Worm (Caenorhabditis elegans) whole organism, young adult: ENCODE data around the gene C48B4.13.

Experiments
- B0035.1 ChIP-seq: sonication (generic microtip); optimal IDR thresholded peaks from 2 replicates; lab custom pipeline; 2016; ENCODE audit warnings: missing genetic modification characterization, mild to moderate bottlenecking, missing compliant biosample characterization, missing genotype, missing genetic modification reagents
- F23B12.7 ChIP-seq: sonication (generic microtip); optimal IDR thresholded peaks from 2 replicates; lab custom pipeline; 2017; ENCODE audit warnings: missing genetic modification characterization, mild to moderate bottlenecking, missing compliant biosample characterization, antibody characterized with exemption, moderate library complexity; ENCODE audit not compliant: insufficient read depth
- F33H1.4 ChIP-seq: fragments of 200-800 bp; sonication (Bioruptor generic); IDR thresholded peaks from 2 replicates; pipeline ENCODE4 v1.3.6; 2022; ENCODE audit warnings: missing genetic modification reagents, missing genetic modification characterization, missing compliant biosample characterization
- F39B2.1 ChIP-seq: fragments of 200-800 bp; sonication (Bioruptor generic); IDR thresholded peaks from 2 replicates; pipeline ENCODE4 v1.3.6; 2022; ENCODE audit warnings: missing genetic modification reagents, missing genetic modification characterization, missing compliant biosample characterization
- F49E8.2 ChIP-seq: sonication (generic microtip); optimal IDR thresholded peaks from 3 replicates; lab custom pipeline; 2017; ENCODE audit warnings: missing genetic modification characterization, mild to moderate bottlenecking, missing compliant biosample characterization, antibody characterized with exemption, moderate library complexity; ENCODE audit not compliant: insufficient read depth
- F57A8.1 ChIP-seq: fragments of 200-800 bp; sonication (Bioruptor generic); optimal IDR thresholded peaks from 2 replicates; lab custom pipeline; 2018; ENCODE audit warnings: mild to moderate bottlenecking, missing genetic modification characterization, moderate library complexity, missing compliant biosample characterization
- T07F8.4 ChIP-seq: sonication (generic microtip); optimal IDR thresholded peaks from 2 replicates; lab custom pipeline; 2016; ENCODE audit warnings: mild to moderate bottlenecking, missing genetic modification characterization, moderate library complexity, missing compliant biosample characterization
- T26A5.8 ChIP-seq: sonication (generic microtip); optimal IDR thresholded peaks from 2 replicates; lab custom pipeline; 2016; ENCODE audit warnings: missing genetic modification characterization, missing compliant biosample characterization
- Y53F4B.3 ChIP-seq: fragments of 200-800 bp; sonication (Bioruptor generic); IDR thresholded peaks from 2 replicates; pipeline ENCODE4 v1.3.6; 2022; ENCODE audit warnings: missing genetic modification reagents, missing genetic modification characterization, missing compliant biosample characterization
- Y53G8AR.9 ChIP-seq: fragments of 200-800 bp; sonication (Bioruptor generic); conservative IDR thresholded peaks from 2 replicates; pipeline ENCODE4 v1.3.6; 2022; ENCODE audit warnings: missing genetic modification reagents, missing genetic modification characterization, missing compliant biosample characterization
- akir-1 ChIP-seq: fragments of 200-800 bp; sonication (Bioruptor generic); optimal IDR thresholded peaks from 2 replicates; lab custom pipeline; 2018; ENCODE audit warnings: mild to moderate bottlenecking, missing genetic modification characterization, moderate library complexity, missing compliant biosample characterization
- atf-7 ChIP-seq: sonication (generic microtip); optimal IDR thresholded peaks from 2 replicates; lab custom pipeline; 2017; ENCODE audit warnings: mild to moderate bottlenecking, missing genetic modification characterization, missing compliant biosample characterization
- ceh-58 ChIP-seq: fragments of 200-800 bp; sonication (Bioruptor generic); IDR thresholded peaks from 2 replicates; pipeline ENCODE4 v1.3.6; 2022; ENCODE audit warnings: missing genetic modification characterization, missing compliant biosample characterization
- die-1 ChIP-seq: sonication (generic microtip); optimal IDR thresholded peaks from 2 replicates; lab custom pipeline; 2016; ENCODE audit warnings: missing genotype, mild to moderate bottlenecking, missing genetic modification characterization, missing compliant biosample characterization
- dox-1 ChIP-seq: fragments of 200-800 bp; sonication (Bioruptor generic); IDR thresholded peaks from 2 replicates; pipeline ENCODE4 v1.3.6; 2022; ENCODE audit warnings: missing genetic modification reagents, missing genetic modification characterization, missing compliant biosample characterization
- efl-1 ChIP-seq: fragments of 150-350 bp; optimal IDR thresholded peaks from 2 replicates; lab custom pipeline; 2014; ENCODE audit warnings: missing biosample characterization, missing genetic modification reagents, missing genetic modification characterization
- egl-44 ChIP-seq: fragments of 200-800 bp; sonication (Bioruptor generic); IDR thresholded peaks from 2 replicates; pipeline ENCODE4 v1.3.6; 2022; ENCODE audit warnings: missing genetic modification reagents, missing genetic modification characterization, missing compliant biosample characterization
- egrh-3 ChIP-seq: fragments of 200-800 bp; sonication (Bioruptor generic); IDR thresholded peaks from 2 replicates; pipeline ENCODE4 v1.3.6; 2022; ENCODE audit warnings: missing genetic modification reagents, missing genetic modification characterization, missing compliant biosample characterization
- ets-4 ChIP-seq: fragments of 200-800 bp; sonication (Bioruptor generic); optimal IDR thresholded peaks from 2 replicates; lab custom pipeline; 2018; ENCODE audit warnings: mild to moderate bottlenecking, missing genetic modification characterization, missing compliant biosample characterization
- him-1 ChIP-seq: sonication (generic microtip); optimal IDR thresholded peaks from 2 replicates; lab custom pipeline; 2016; ENCODE audit warnings: missing genotype, missing genetic modification reagents, missing genetic modification characterization, missing compliant biosample characterization
- lag-1 ChIP-seq: fragments of 200-800 bp; sonication (Bioruptor generic); IDR thresholded peaks from 2 replicates; pipeline ENCODE4 v1.3.6; 2022; ENCODE audit warnings: missing genetic modification reagents, missing genetic modification characterization, missing compliant biosample characterization
- lin-26 ChIP-seq: fragments of 200-800 bp; sonication (Bioruptor generic); IDR thresholded peaks from 2 replicates; pipeline ENCODE4 v1.3.6; 2022; ENCODE audit warnings: missing genetic modification reagents, missing genetic modification characterization, missing compliant biosample characterization
- lsl-1 ChIP-seq: fragments of 200-800 bp; sonication (Bioruptor generic); optimal IDR thresholded peaks from 2 replicates; lab custom pipeline; 2018; ENCODE audit warnings: mild to moderate bottlenecking, missing genetic modification characterization, moderate library complexity, missing compliant biosample characterization
- madf-3 ChIP-seq: fragments of 200-800 bp; sonication (Bioruptor generic); IDR thresholded peaks from 2 replicates; pipeline ENCODE4 v1.3.6; 2022; ENCODE audit warnings: missing genetic modification reagents, missing genetic modification characterization, missing compliant biosample characterization
- madf-6 ChIP-seq: fragments of 200-800 bp; sonication (Bioruptor generic); IDR thresholded peaks from 2 replicates; pipeline ENCODE4 v1.3.6; 2022; ENCODE audit warnings: missing genetic modification reagents, missing genetic modification characterization, missing compliant biosample characterization
- madf-8 ChIP-seq: fragments of 200-800 bp; sonication (Bioruptor generic); conservative IDR thresholded peaks from 2 replicates; pipeline ENCODE4 v1.3.6; 2022; ENCODE audit warnings: missing genetic modification reagents, missing genetic modification characterization, missing compliant biosample characterization
- mcd-1 ChIP-seq: fragments of 200-800 bp; sonication (Bioruptor generic); IDR thresholded peaks from 2 replicates; pipeline ENCODE4 v1.3.6; 2022; ENCODE audit warnings: missing genetic modification reagents, missing genetic modification characterization, missing compliant biosample characterization
- mel-28 ChIP-seq: sonication (generic microtip); optimal IDR thresholded peaks from 2 replicates; lab custom pipeline; 2016; ENCODE audit warnings: borderline replicate concordance, mild to moderate bottlenecking, missing genetic modification characterization, missing compliant biosample characterization
- mes-4 ChIP-seq: sonication (generic microtip); optimal IDR thresholded peaks from 2 replicates; lab custom pipeline; 2016; ENCODE audit warnings: missing genotype, missing genetic modification characterization, missing compliant biosample characterization
- nfya-2 ChIP-seq: fragments of 200-800 bp; sonication (Bioruptor generic); IDR thresholded peaks from 2 replicates; pipeline ENCODE4 v1.3.6; 2022; ENCODE audit warnings: missing genetic modification reagents, missing genetic modification characterization, missing compliant biosample characterization
- nhr-120 ChIP-seq: fragments of 200-800 bp; sonication (Bioruptor generic); IDR thresholded peaks from 2 replicates; pipeline ENCODE4 v1.3.6; 2022; ENCODE audit warnings: missing genetic modification characterization, missing compliant biosample characterization
- sdz-38 ChIP-seq: sonication (generic microtip); optimal IDR thresholded peaks from 2 replicates; lab custom pipeline; 2016; ENCODE audit warnings: missing genotype, missing genetic modification characterization, missing compliant biosample characterization
- unc-130 ChIP-seq: sonication (generic microtip); optimal IDR thresholded peaks from 2 replicates; lab custom pipeline; 2016; ENCODE audit warnings: missing genetic modification reagents, missing genetic modification characterization, missing compliant biosample characterization
- xnd-1 ChIP-seq: sonication (generic microtip); optimal IDR thresholded peaks from 2 replicates; lab custom pipeline; 2016; ENCODE audit warnings: missing genotype, missing genetic modification reagents, missing genetic modification characterization, missing compliant biosample characterization
- ztf-26 ChIP-seq: sonication (generic microtip); optimal IDR thresholded peaks from 2 replicates; lab custom pipeline; 2017; ENCODE audit warnings: missing genetic modification characterization, missing compliant biosample characterization

Gene C48B4.13

ce11 chrIII:9561158-9561557 is 7.4 kb upstream of the C48B4.13 start, which contains the start of gene C48B4.8:
Gene C48B4.8 (minus strand): TSS chrIII:9561258.
- TF ChIP-seq Y53G8AR.9 (GFP tag; lab: Robert Waterston, UW) (no peak), akir-1 (no peak), T07F8.4 (tag; lab: Kevin White, UChicago) (no peak)

- TF ChIP-seq sdz-38 (tag; lab: Kevin White, UChicago) (no peak), nhr-120 (GFP tag; lab: Robert Waterston, UW) (no peak), ztf-26 (tag; lab: Kevin White, UChicago) (no peak)
Observed at ce11 chrIII:9563235-9563634, 5.3 kb upstream of the C48B4.13 start, which contains the start of gene C48B4.9. Gene C48B4.9 (minus strand): TSS chrIII:9563335.

ce11 chrIII:9564410-9564809 is 4.1 kb upstream of the C48B4.13 start, which contains the start of gene C48B4.10:
Gene C48B4.10 (minus strand): TSS chrIII:9564510.
- no peak for TF ChIP-seq egrh-3
- no peak for TF ChIP-seq nhr-120 (GFP tag; lab: Robert Waterston, UW)
- 0 out of 2 replicates have a peak, but pooled peaks have one; percentile 12 for TF ChIP-seq madf-6 (GFP tag; lab: Robert Waterston, UW)

DNA sequence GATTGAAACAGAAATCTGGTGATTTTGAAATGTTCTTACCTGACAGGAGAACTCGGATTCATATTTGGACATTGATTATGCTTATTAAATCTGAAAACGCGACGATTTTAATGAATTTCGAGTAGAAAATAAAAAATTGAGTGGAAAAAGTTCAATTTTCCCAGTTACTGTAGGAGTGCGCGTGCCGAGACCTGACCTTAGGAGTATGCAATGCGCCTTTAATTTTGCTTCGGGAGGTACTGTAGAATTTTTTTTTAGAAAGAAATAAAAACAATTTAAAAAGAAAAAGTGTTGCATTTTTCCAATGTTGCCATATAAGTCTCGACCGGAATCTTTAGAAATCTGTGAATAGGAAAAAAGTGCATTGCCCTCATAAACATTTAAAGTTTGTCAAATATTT is 2.6 kb upstream of the C48B4.13 start, which contains the start of gene C48B4.11:
C48B4.11 (minus strand) TSS at position 143 of the 400 bp plus-strand sequence.
- TF ChIP-seq mcd-1 (GFP tag; lab: Robert Waterston, UW), result no peak
- no peak for TF ChIP-seq unc-130 (GFP tag; lab: Kevin White, UChicago)
- TF ChIP-seq sdz-38 (tag; lab: Kevin White, UChicago), result no peak
- TF ChIP-seq lsl-1, result peak; percentile 93
- TF ChIP-seq B0035.1, result no peak
- peak; percentile 82 for TF ChIP-seq madf-6 (GFP tag; lab: Robert Waterston, UW)
- no peak for TF ChIP-seq lin-26
- no peak for TF ChIP-seq F39B2.1 (GFP tag; lab: Robert Waterston, UW)
- no peak for TF ChIP-seq T26A5.8 (tag; lab: Kevin White, UChicago)
- no peak for TF ChIP-seq madf-3 (GFP tag; lab: Robert Waterston, UW)
- TF ChIP-seq F23B12.7 (tag; lab: Kevin White, UChicago), result no peak
- no peak for TF ChIP-seq mes-4 (tag; lab: Kevin White, UChicago)
- TF ChIP-seq ets-4 (GFP tag; lab: Kevin White, UChicago), result no peak
- no peak for TF ChIP-seq lag-1
- no peak for TF ChIP-seq mel-28
- TF ChIP-seq F33H1.4 (GFP tag; lab: Robert Waterston, UW), result peak; percentile 87
- TF ChIP-seq nfya-2, result no peak
- TF ChIP-seq dox-1 (GFP tag; lab: Robert Waterston, UW), result 0 out of 2 replicates have a peak, but pooled peaks have one; percentile 20
- peak; percentile 48 for TF ChIP-seq him-1 (tag; lab: Kevin White, UChicago)
- no peak for TF ChIP-seq Y53F4B.3 (GFP tag; lab: Robert Waterston, UW)
- TF ChIP-seq madf-8 (GFP tag; lab: Robert Waterston, UW), result peak; percentile 61
- TF ChIP-seq F57A8.1 (GFP tag; lab: Kevin White, UChicago), result no peak
- no peak for TF ChIP-seq die-1
- TF ChIP-seq efl-1, result peak; percentile 12
- no peak for TF ChIP-seq egl-44 (GFP tag; lab: Robert Waterston, UW)
- TF ChIP-seq ceh-58 (GFP tag; lab: Robert Waterston, UW), result no peak
- TF ChIP-seq egrh-3, result no peak
- TF ChIP-seq xnd-1 (tag; lab: Kevin White, UChicago), result peak; percentile 68
- TF ChIP-seq atf-7 (tag; lab: Kevin White, UChicago), result no peak
- TF ChIP-seq F49E8.2 (tag; lab: Kevin White, UChicago), result peak; percentile 25
